Worm (Caenorhabditis elegans) whole organism, young adult: ENCODE measurements around the gene T12D8.9.

ENCODE experiments used
- F23B12.7 ChIP-seq: sonication (generic microtip); optimal IDR thresholded peaks from 2 replicates; lab custom pipeline; 2017; ENCODE audit warnings: missing genetic modification characterization, mild to moderate bottlenecking, missing compliant biosample characterization, antibody characterized with exemption, moderate library complexity; ENCODE audit not compliant: insufficient read depth
- F52B5.7 ChIP-seq: sonication (generic microtip); optimal IDR thresholded peaks from 2 replicates; lab custom pipeline; 2016; ENCODE audit warnings: mild to moderate bottlenecking, missing genetic modification characterization, missing compliant biosample characterization
- F57C9.4 ChIP-seq: sonication (generic microtip); optimal IDR thresholded peaks from 2 replicates; lab custom pipeline; 2017; ENCODE audit warnings: mild to moderate bottlenecking, missing genetic modification characterization, missing compliant biosample characterization
- K12H6.12 ChIP-seq: fragments of 200-800 bp; sonication (Bioruptor generic); optimal IDR thresholded peaks from 2 replicates; lab custom pipeline; 2018; ENCODE audit warnings: mild to moderate bottlenecking, missing genetic modification characterization, missing compliant biosample characterization
- akir-1 ChIP-seq: fragments of 200-800 bp; sonication (Bioruptor generic); optimal IDR thresholded peaks from 2 replicates; lab custom pipeline; 2018; ENCODE audit warnings: mild to moderate bottlenecking, missing genetic modification characterization, moderate library complexity, missing compliant biosample characterization
- atf-7 ChIP-seq: sonication (generic microtip); optimal IDR thresholded peaks from 2 replicates; lab custom pipeline; 2017; ENCODE audit warnings: mild to moderate bottlenecking, missing genetic modification characterization, missing compliant biosample characterization
- athp-1 ChIP-seq: sonication (generic microtip); optimal IDR thresholded peaks from 2 replicates; lab custom pipeline; 2017; ENCODE audit warnings: mild to moderate bottlenecking, missing genetic modification characterization, missing compliant biosample characterization
- bed-2 ChIP-seq: fragments of 200-800 bp; sonication (Bioruptor generic); IDR thresholded peaks from 2 replicates; pipeline ENCODE4 v1.3.6; 2022; ENCODE audit warnings: missing genetic modification reagents, missing genetic modification characterization, missing compliant biosample characterization
- ccch-3 ChIP-seq: fragments of 200-800 bp; sonication (Bioruptor generic); optimal IDR thresholded peaks from 2 replicates; lab custom pipeline; 2018; ENCODE audit warnings: mild to moderate bottlenecking, missing genetic modification characterization, missing compliant biosample characterization
- cebp-1 ChIP-seq, 2 experiments: fragments of 200-800 bp in 1 of 2; sonication (Bioruptor generic) in 1 of 2; sonication (generic microtip) in 1 of 2; IDR thresholded peaks in 1 of 2; optimal IDR thresholded peaks in 1 of 2; 2 replicates each; pipeline versions ENCODE4 v1.3.6 to Lab custom; 2017 to 2022; ENCODE audit warnings: missing compliant biosample characterization in 2 of 2, missing genetic modification characterization in 2 of 2, mild to moderate bottlenecking in 1 of 2, missing genetic modification reagents in 1 of 2, moderate library complexity in 1 of 2
- ceh-100 ChIP-seq: fragments of 200-800 bp; sonication (Bioruptor generic); IDR thresholded peaks from 2 replicates; pipeline ENCODE4 v1.3.6; 2022; ENCODE audit warnings: missing genetic modification reagents, missing genetic modification characterization, missing compliant biosample characterization
- ceh-79 ChIP-seq: sonication (generic microtip); optimal IDR thresholded peaks from 2 replicates; lab custom pipeline; 2017; ENCODE audit warnings: mild to moderate bottlenecking, missing genetic modification characterization, missing compliant biosample characterization
- die-1 ChIP-seq: sonication (generic microtip); optimal IDR thresholded peaks from 2 replicates; lab custom pipeline; 2016; ENCODE audit warnings: missing genotype, mild to moderate bottlenecking, missing genetic modification characterization, missing compliant biosample characterization
- dox-1 ChIP-seq: fragments of 200-800 bp; sonication (Bioruptor generic); IDR thresholded peaks from 2 replicates; pipeline ENCODE4 v1.3.6; 2022; ENCODE audit warnings: missing genetic modification reagents, missing genetic modification characterization, missing compliant biosample characterization
- efl-1 ChIP-seq: fragments of 150-350 bp; optimal IDR thresholded peaks from 2 replicates; lab custom pipeline; 2014; ENCODE audit warnings: missing biosample characterization, missing genetic modification reagents, missing genetic modification characterization
- egl-44 ChIP-seq: fragments of 200-800 bp; sonication (Bioruptor generic); IDR thresholded peaks from 2 replicates; pipeline ENCODE4 v1.3.6; 2022; ENCODE audit warnings: missing genetic modification reagents, missing genetic modification characterization, missing compliant biosample characterization
- ets-4 ChIP-seq: fragments of 200-800 bp; sonication (Bioruptor generic); optimal IDR thresholded peaks from 2 replicates; lab custom pipeline; 2018; ENCODE audit warnings: mild to moderate bottlenecking, missing genetic modification characterization, missing compliant biosample characterization
- him-1 ChIP-seq: sonication (generic microtip); optimal IDR thresholded peaks from 2 replicates; lab custom pipeline; 2016; ENCODE audit warnings: missing genotype, missing genetic modification reagents, missing genetic modification characterization, missing compliant biosample characterization
- hlh-26 ChIP-seq: fragments of 200-800 bp; sonication (Bioruptor generic); conservative IDR thresholded peaks from 2 replicates; pipeline ENCODE4 v1.3.6; 2022; ENCODE audit warnings: missing genetic modification reagents, missing genetic modification characterization, missing compliant biosample characterization
- let-607 ChIP-seq, 2 experiments: fragments of 200-800 bp in 1 of 2; sonication (Bioruptor generic) in 1 of 2; sonication (generic microtip) in 1 of 2; optimal IDR thresholded peaks; 2 replicates each; lab custom pipeline; 2016 to 2018; ENCODE audit warnings: mild to moderate bottlenecking in 2 of 2, missing compliant biosample characterization in 2 of 2, missing genetic modification characterization in 2 of 2, moderate library complexity in 2 of 2, missing genotype in 1 of 2
- lin-35 ChIP-seq, 3 experiments: fragments of 150-350 bp in 2 of 3; sonication (generic microtip) in 1 of 3; optimal IDR thresholded peaks; 2 replicates each; lab custom pipeline; 2014 to 2018; ENCODE audit warnings: missing biosample characterization in 3 of 3, missing genetic modification characterization in 3 of 3, missing genetic modification reagents in 3 of 3
- lin-40 ChIP-seq: sonication (generic microtip); optimal IDR thresholded peaks from 2 replicates; lab custom pipeline; 2016; ENCODE audit warnings: missing genetic modification characterization, mild to moderate bottlenecking, missing compliant biosample characterization, missing genotype, missing genetic modification reagents
- lin-54 ChIP-seq: fragments of 200-800 bp; sonication (Bioruptor generic); optimal IDR thresholded peaks from 2 replicates; lab custom pipeline; 2018; ENCODE audit warnings: mild to moderate bottlenecking, missing genetic modification characterization, missing compliant biosample characterization
- lir-1 ChIP-seq: fragments of 200-800 bp; sonication (Bioruptor generic); conservative IDR thresholded peaks from 2 replicates; pipeline ENCODE4 v1.3.6; 2022; ENCODE audit warnings: missing genetic modification reagents, missing genetic modification characterization, missing compliant biosample characterization
- madf-10 ChIP-seq: sonication (generic microtip); optimal IDR thresholded peaks from 2 replicates; lab custom pipeline; 2016; ENCODE audit warnings: mild to moderate bottlenecking, missing genetic modification characterization, missing compliant biosample characterization
- mxl-1 ChIP-seq: sonication (generic microtip); optimal IDR thresholded peaks from 2 replicates; lab custom pipeline; 2016; ENCODE audit warnings: missing genetic modification characterization, missing compliant biosample characterization
- nfyb-1 ChIP-seq: fragments of 200-800 bp; sonication (Bioruptor generic); IDR thresholded peaks from 2 replicates; pipeline ENCODE4 v1.3.6; 2022; ENCODE audit warnings: missing genetic modification reagents, missing genetic modification characterization, missing compliant biosample characterization
- nhr-120 ChIP-seq: fragments of 200-800 bp; sonication (Bioruptor generic); IDR thresholded peaks from 2 replicates; pipeline ENCODE4 v1.3.6; 2022; ENCODE audit warnings: missing genetic modification characterization, missing compliant biosample characterization
- nhr-80 ChIP-seq: sonication (generic microtip); optimal IDR thresholded peaks from 2 replicates; lab custom pipeline; 2016; ENCODE audit warnings: missing genetic modification characterization, missing compliant biosample characterization
- nhr-90 ChIP-seq: sonication (generic microtip); optimal IDR thresholded peaks from 2 replicates; lab custom pipeline; 2016; ENCODE audit warnings: missing genotype, mild to moderate bottlenecking, missing genetic modification characterization, missing compliant biosample characterization
- pha-4 ChIP-seq: fragments of 150-350 bp; sonication (generic microtip); optimal IDR thresholded peaks from 2 replicates; lab custom pipeline; 2014; ENCODE audit warnings: missing biosample characterization, missing genetic modification reagents, missing genetic modification characterization
- sdz-38 ChIP-seq: sonication (generic microtip); optimal IDR thresholded peaks from 2 replicates; lab custom pipeline; 2016; ENCODE audit warnings: missing genotype, missing genetic modification characterization, missing compliant biosample characterization
- sea-2 ChIP-seq: fragments of 200-800 bp; sonication (Bioruptor generic); IDR thresholded peaks from 2 replicates; pipeline ENCODE4 v1.3.6; 2022; ENCODE audit warnings: missing genetic modification characterization, missing compliant biosample characterization
- snpc-1.1 ChIP-seq: sonication (generic microtip); optimal IDR thresholded peaks from 2 replicates; lab custom pipeline; 2017; ENCODE audit warnings: missing genetic modification characterization, mild to moderate bottlenecking, missing compliant biosample characterization, antibody characterized with exemption, moderate library complexity, missing genotype, missing genetic modification reagents; ENCODE audit not compliant: insufficient read depth
- snpc-3.4 ChIP-seq: sonication (generic microtip); optimal IDR thresholded peaks from 2 replicates; lab custom pipeline; 2017; ENCODE audit warnings: missing genetic modification characterization, mild to moderate bottlenecking, missing compliant biosample characterization, antibody characterized with exemption, moderate library complexity, missing genotype, missing genetic modification reagents
- snpc-4 ChIP-seq, 5 experiments: fragments of 150-350 bp in 1 of 5; sonication (generic microtip) in 4 of 5; optimal IDR thresholded peaks; 2 replicates each; lab custom pipeline; 2014 to 2018; ENCODE audit warnings: missing genetic modification characterization in 5 of 5, missing biosample characterization in 3 of 5, antibody characterized with exemption in 2 of 5, mild to moderate bottlenecking in 2 of 5, missing compliant biosample characterization in 2 of 5, missing genotype in 2 of 5, moderate library complexity in 2 of 5, missing genetic modification reagents in 1 of 5
- tbp1 ChIP-seq: fragments of 200-800 bp; sonication (Bioruptor generic); optimal IDR thresholded peaks from 2 replicates; lab custom pipeline; 2018; ENCODE audit warnings: mild to moderate bottlenecking, missing genetic modification characterization, missing compliant biosample characterization
- tbx-9 ChIP-seq: sonication (generic microtip); optimal IDR thresholded peaks from 2 replicates; lab custom pipeline; 2016; ENCODE audit warnings: borderline replicate concordance, missing genetic modification characterization, inconsistent platforms, missing compliant biosample characterization
- unc-62 ChIP-seq: fragments of 150-350 bp; optimal IDR thresholded peaks from 2 replicates; lab custom pipeline; 2014; ENCODE audit warnings: missing biosample characterization, missing genetic modification reagents, missing genetic modification characterization
- zfh-2 ChIP-seq: fragments of 200-800 bp; sonication (Bioruptor generic); conservative IDR thresholded peaks from 2 replicates; pipeline ENCODE4 v1.3.6; 2022; ENCODE audit warnings: missing genetic modification reagents, missing genetic modification characterization, missing compliant biosample characterization
- ztf-22 ChIP-seq: fragments of 200-800 bp; sonication (Bioruptor generic); optimal IDR thresholded peaks from 2 replicates; lab custom pipeline; 2018; ENCODE audit warnings: mild to moderate bottlenecking, missing genetic modification characterization, moderate library complexity, missing compliant biosample characterization
- ztf-25 ChIP-seq: fragments of 200-800 bp; sonication (Bioruptor generic); IDR thresholded peaks from 2 replicates; pipeline ENCODE4 v1.3.6; 2022; ENCODE audit warnings: missing genetic modification reagents, missing genetic modification characterization, missing compliant biosample characterization
- ztf-3 ChIP-seq: fragments of 200-800 bp; sonication (Bioruptor generic); optimal IDR thresholded peaks from 2 replicates; lab custom pipeline; 2018; ENCODE audit warnings: mild to moderate bottlenecking, missing genetic modification characterization, missing compliant biosample characterization

T12D8.9 gene

ce11 chrIII:13604834-13605233, 12.1 kb upstream of the T12D8.9 start (continued):
- TF ChIP-seq egl-44 (GFP tag; lab: Robert Waterston, UW) = no peak
- no peak for TF ChIP-seq ccch-3 (GFP tag; lab: Kevin White, UChicago)
- no peak for TF ChIP-seq sea-2 (GFP tag; lab: Robert Waterston, UW)
- no peak for TF ChIP-seq madf-10 (tag; lab: Kevin White, UChicago)
- no peak for TF ChIP-seq snpc-1.1 (tag; lab: Kevin White, UChicago)
- peak; percentile 85 for TF ChIP-seq zfh-2 (GFP tag; lab: Robert Waterston, UW)
- TF ChIP-seq lin-35 (GFP tag; optimal IDR thresholded peaks at IDR 0.05; lab: Kevin White, UChicago) = no peak

DNA sequence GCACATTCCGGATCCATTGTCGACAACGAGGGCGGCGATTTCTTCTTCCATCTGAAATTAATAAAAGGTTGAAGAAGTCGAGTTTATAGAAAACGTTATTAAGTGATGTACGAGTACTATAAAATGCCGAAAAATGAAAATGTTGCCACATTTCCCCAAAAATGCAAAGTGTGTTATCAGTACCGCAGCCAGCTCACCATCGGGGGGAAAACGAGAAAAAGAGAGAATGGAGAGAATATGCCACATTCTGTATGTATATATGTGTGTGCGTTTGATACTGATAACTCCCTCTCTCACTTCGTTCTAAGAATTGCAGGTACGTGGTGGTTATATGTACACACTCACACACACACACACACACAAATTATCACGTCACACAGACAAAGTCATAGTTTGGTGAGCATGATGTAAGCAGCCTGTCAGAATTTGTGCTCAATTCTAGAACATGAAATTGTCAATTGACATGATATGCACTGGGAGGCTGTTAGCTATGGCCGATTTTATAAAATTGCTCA, 10.8 kb upstream of the T12D8.9 start, which contains the start of gene act-5:
act-5 (minus strand) TSS at position 51 of the 515 bp plus-strand sequence.
- TF ChIP-seq atf-7 = peak; percentile 77
- TF ChIP-seq F23B12.7 = peak; percentile 38
- TF ChIP-seq efl-1 (GFP tag; lab: Kevin White, UChicago) = no peak
- no peak for TF ChIP-seq F52B5.7 (tag; lab: Kevin White, UChicago)
- TF ChIP-seq mxl-1 (tag; lab: Kevin White, UChicago) = no peak
- TF ChIP-seq snpc-3.4 = no peak
- TF ChIP-seq lin-40 (tag; lab: Kevin White, UChicago) = no peak
- TF ChIP-seq nhr-90 (tag; lab: Kevin White, UChicago) = no peak
- peak; percentile 11 to 82 for TF ChIP-seq let-607 (tag; optimal IDR thresholded peaks at IDR 0.05; lab: Kevin White, UChicago)
- no peak for TF ChIP-seq cebp-1 (GFP tag; IDR thresholded peaks at IDR 0.05; lab: Robert Waterston, UW)
- TF ChIP-seq cebp-1 (tag; optimal IDR thresholded peaks at IDR 0.05; lab: Kevin White, UChicago) = peak; percentile 5
- TF ChIP-seq sdz-38 (tag; lab: Kevin White, UChicago) = no peak
- TF ChIP-seq K12H6.12 (tag; lab: Kevin White, UChicago) = no peak
- TF ChIP-seq sea-2 (GFP tag; lab: Robert Waterston, UW) = no peak
- TF ChIP-seq tbp1 (GFP tag; lab: Kevin White, UChicago) = peak; percentile 35
- TF ChIP-seq dox-1 (GFP tag; lab: Robert Waterston, UW) = 0 out of 2 replicates have a peak, but pooled peaks have one; percentile 9
- TF ChIP-seq unc-62 (GFP tag; lab: Kevin White, UChicago) = peak; percentile 17
- no peak for TF ChIP-seq athp-1 (tag; lab: Kevin White, UChicago)
- TF ChIP-seq nhr-80 (tag; lab: Kevin White, UChicago) = peak; percentile 87
- TF ChIP-seq ztf-25 (GFP tag; lab: Robert Waterston, UW) = no peak
- peak; percentile 53 for TF ChIP-seq ets-4 (GFP tag; lab: Kevin White, UChicago)
- peak; percentile 24 for TF ChIP-seq madf-10 (tag; lab: Kevin White, UChicago)
- peak; percentile 4 for TF ChIP-seq ztf-22
- TF ChIP-seq lir-1 (GFP tag; lab: Robert Waterston, UW) = no peak
- TF ChIP-seq nfyb-1 (GFP tag; lab: Robert Waterston, UW) = no peak
- no peak for TF ChIP-seq ceh-79
- TF ChIP-seq die-1 = no peak
- no peak for TF ChIP-seq egl-44 (GFP tag; lab: Robert Waterston, UW)
- TF ChIP-seq hlh-26 (GFP tag; lab: Robert Waterston, UW) = no peak
- no peak for TF ChIP-seq snpc-4 (GFP tag; optimal IDR thresholded peaks at IDR 0.05; lab: Kevin White, UChicago)
- TF ChIP-seq snpc-4 (tag; optimal IDR thresholded peaks at IDR 0.05; lab: Kevin White, UChicago) = no peak

DNA sequence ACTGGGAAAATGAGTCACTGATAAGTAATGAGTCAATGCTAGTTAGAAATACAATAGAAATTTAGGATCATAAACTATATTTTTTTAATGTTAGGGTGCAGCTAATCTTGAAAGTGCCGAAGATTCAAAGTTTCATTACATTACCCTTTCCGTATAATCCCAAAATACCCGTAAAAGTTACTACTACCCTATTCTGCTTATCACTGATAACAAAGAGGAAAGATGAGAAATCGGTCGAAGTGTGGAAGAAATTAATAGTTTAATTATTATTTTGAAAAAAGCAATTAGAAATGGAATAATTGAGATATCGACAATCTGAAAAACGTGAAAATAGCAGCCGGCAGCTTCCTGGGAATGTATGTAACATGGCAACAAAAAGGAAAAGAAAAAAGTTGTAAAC, 10.0 kb upstream of the T12D8.9 start:
- TF ChIP-seq him-1 (tag; lab: Kevin White, UChicago) (no peak), snpc-3.4 (no peak), snpc-4 (GFP tag; optimal IDR thresholded peaks at IDR 0.05; lab: Kevin White, UChicago) (no peak), snpc-4 (tag; optimal IDR thresholded peaks at IDR 0.05; lab: Kevin White, UChicago) (no peak), akir-1 (GFP tag; lab: Kevin White, UChicago) (no peak), ceh-100 (GFP tag; lab: Robert Waterston, UW) (no peak), pha-4 (tag; lab: Kevin White, UChicago) (no peak), nhr-120 (no peak), tbx-9 (no peak), F52B5.7 (tag; lab: Kevin White, UChicago) (no peak), bed-2 (GFP tag; lab: Robert Waterston, UW) (no peak), lin-35 (GFP tag; optimal IDR thresholded peaks at IDR 0.05; lab: Kevin White, UChicago) (no peak), F57C9.4 (tag; lab: Kevin White, UChicago) (no peak), ztf-3 (GFP tag; lab: Kevin White, UChicago) (no peak), lin-54 (GFP tag; lab: Kevin White, UChicago) (no peak)
